Worm (Caenorhabditis elegans): ENCODE data around the gene pqn-41.

- no peak for TF ChIP-seq unc-39 (tag; optimal IDR thresholded peaks at IDR 0.05)
- TF ChIP-seq elt-3 (tag; optimal IDR thresholded peaks at IDR 0.05), result no peak
- TF ChIP-seq unc-62 (GFP tag; optimal IDR thresholded peaks at IDR 0.05), result peak; percentile 78
- TF ChIP-seq nhr-77 (tag; optimal IDR thresholded peaks at IDR 0.05), result peak; percentile 21
- TF ChIP-seq ceh-82 (tag; optimal IDR thresholded peaks at IDR 0.05), result peak; percentile 64
- no peak for TF ChIP-seq nhr-10 (tag; optimal IDR thresholded peaks at IDR 0.05)
- TF ChIP-seq skn-1 (tag; optimal IDR thresholded peaks at IDR 0.05), result no peak
These were observed 17.9 kb downstream of the pqn-41 start for ce11 chrIII:1923419-1924318.

Measured in whole organism, L2 larva.